Fruit fly (Drosophila melanogaster) whole organism, prepupa: ENCODE measurements around the gene EMC10.

ENCODE experiments used
- Blimp-1 ChIP-seq: fragments of 200-800 bp; sonication (Bioruptor generic); optimal IDR thresholded peaks from 3 replicates; lab custom pipeline; 2017; ENCODE audit warnings: missing biosample characterization, missing genetic modification characterization, mild to moderate bottlenecking, moderate library complexity, missing genetic modification reagents
- CG10669 ChIP-seq: fragments of 200-800 bp; sonication (Bioruptor generic); optimal IDR thresholded peaks from 3 replicates; lab custom pipeline; 2018; ENCODE audit warnings: missing biosample characterization, mild to moderate bottlenecking, missing genetic modification characterization, moderate library complexity
- CG11294 ChIP-seq: fragments of 200-800 bp; sonication (Bioruptor generic); IDR thresholded peaks from 2 replicates; pipeline ENCODE4 v1.3.6; 2022; ENCODE audit warnings: missing biosample characterization, missing genetic modification characterization
- CG11902 ChIP-seq: fragments of 200-800 bp; sonication (Bioruptor generic); optimal IDR thresholded peaks from 3 replicates; lab custom pipeline; 2016; ENCODE audit warnings: missing biosample characterization, missing genetic modification characterization
- CG15336 ChIP-seq: fragments of 200-800 bp; sonication (Bioruptor generic); IDR thresholded peaks from 2 replicates; pipeline ENCODE4 v1.3.6; 2022; ENCODE audit warnings: missing biosample characterization, missing genetic modification characterization
- CG1621 ChIP-seq: fragments of 200-800 bp; sonication (Bioruptor generic); optimal IDR thresholded peaks from 3 replicates; lab custom pipeline; 2018; ENCODE audit warnings: missing biosample characterization, mild to moderate bottlenecking, missing genetic modification characterization
- CG32006 ChIP-seq: fragments of 200-800 bp; sonication (Bioruptor generic); optimal IDR thresholded peaks from 3 replicates; lab custom pipeline; 2017; ENCODE audit warnings: missing biosample characterization, mild to moderate bottlenecking, missing genetic modification characterization
- CG3919 ChIP-seq: fragments of 200-800 bp; sonication (Bioruptor generic); optimal IDR thresholded peaks from 3 replicates; lab custom pipeline; 2016; ENCODE audit warnings: missing biosample characterization, missing genetic modification characterization
- CG4318 ChIP-seq: fragments of 200-800 bp; sonication (Bioruptor generic); optimal IDR thresholded peaks from 3 replicates; lab custom pipeline; 2017; ENCODE audit warnings: missing biosample characterization, mild to moderate bottlenecking, missing genetic modification characterization
- CG6163 ChIP-seq: fragments of 200-800 bp; sonication (Bioruptor generic); IDR thresholded peaks from 3 replicates; pipeline ENCODE4 v1.3.6; 2022; ENCODE audit warnings: missing biosample characterization, missing genetic modification characterization
- CG6276 ChIP-seq: fragments of 200-800 bp; sonication (Bioruptor generic); optimal IDR thresholded peaks from 2 replicates; lab custom pipeline; 2017; ENCODE audit warnings: missing biosample characterization, mild to moderate bottlenecking, missing genetic modification characterization
- CG6854 ChIP-seq: fragments of 200-800 bp; sonication (Bioruptor generic); optimal IDR thresholded peaks from 2 replicates; lab custom pipeline; 2017; ENCODE audit warnings: missing biosample characterization, mild to moderate bottlenecking, missing genetic modification characterization
- CG7368 ChIP-seq: fragments of 200-800 bp; sonication (Bioruptor generic); optimal IDR thresholded peaks from 3 replicates; lab custom pipeline; 2016; ENCODE audit warnings: missing biosample characterization, missing genetic modification characterization
- CG8119 ChIP-seq: fragments of 200-800 bp; sonication (Bioruptor generic); IDR thresholded peaks from 3 replicates; pipeline ENCODE4 v1.3.6; 2022; ENCODE audit warnings: missing biosample characterization, missing genetic modification characterization
- CG8319 ChIP-seq: fragments of 200-800 bp; sonication (Bioruptor generic); optimal IDR thresholded peaks from 3 replicates; lab custom pipeline; 2016; ENCODE audit warnings: missing biosample characterization, missing genetic modification characterization
- Eip75B ChIP-seq: fragments of 200-800 bp; sonication (Bioruptor generic); optimal IDR thresholded peaks from 3 replicates; lab custom pipeline; 2016; ENCODE audit warnings: missing biosample characterization, missing genetic modification characterization
- Eip78C ChIP-seq: fragments of 200-800 bp; sonication (Bioruptor generic); peaks from one replicate; lab custom pipeline; 2016; ENCODE audit warnings: missing biosample characterization, missing genetic modification characterization
- Ets96B ChIP-seq: fragments of 200-800 bp; optimal IDR thresholded peaks from 2 replicates; lab custom pipeline; 2019; ENCODE audit warnings: missing biosample characterization, mild to moderate bottlenecking, missing genetic modification characterization, moderate library complexity
- Gug ChIP-seq: fragments of 200-800 bp; sonication (Bioruptor generic); IDR thresholded peaks from 2 replicates; pipeline ENCODE4 v1.3.6; 2022; ENCODE audit warnings: missing biosample characterization, missing genetic modification characterization
- Lpt ChIP-seq: fragments of 200-800 bp; sonication (Bioruptor generic); optimal IDR thresholded peaks from 3 replicates; lab custom pipeline; 2016; ENCODE audit warnings: missing biosample characterization, missing genetic modification characterization
- Met ChIP-seq: fragments of 200-800 bp; sonication (Bioruptor generic); optimal IDR thresholded peaks from 3 replicates; lab custom pipeline; 2016; ENCODE audit warnings: missing biosample characterization, missing genetic modification characterization
- OdsH ChIP-seq: fragments of 200-800 bp; sonication (Bioruptor generic); optimal IDR thresholded peaks from 3 replicates; lab custom pipeline; 2016; ENCODE audit warnings: missing biosample characterization, missing genetic modification characterization
- Smox ChIP-seq: fragments of 200-800 bp; sonication (Bioruptor generic); optimal IDR thresholded peaks from 3 replicates; lab custom pipeline; 2016; ENCODE audit warnings: missing biosample characterization, missing genetic modification characterization
- Sox102F ChIP-seq: fragments of 200-800 bp; sonication (Bioruptor generic); optimal IDR thresholded peaks from 2 replicates; lab custom pipeline; 2016; ENCODE audit warnings: missing biosample characterization, mild to moderate bottlenecking, missing genetic modification characterization
- Sox14 ChIP-seq: fragments of 200-800 bp; sonication (Bioruptor generic); optimal IDR thresholded peaks from 3 replicates; lab custom pipeline; 2016; ENCODE audit warnings: missing biosample characterization, missing genetic modification characterization
- dac ChIP-seq: fragments of 200-800 bp; sonication (Bioruptor generic); optimal IDR thresholded peaks from 2 replicates; lab custom pipeline; 2017; ENCODE audit warnings: missing biosample characterization, mild to moderate bottlenecking, missing genetic modification characterization
- esn ChIP-seq: fragments of 200-800 bp; sonication (Bioruptor generic); optimal IDR thresholded peaks from 2 replicates; lab custom pipeline; 2016; ENCODE audit warnings: missing biosample characterization, mild to moderate bottlenecking, missing genetic modification characterization, moderate library complexity
- fkh ChIP-seq: fragments of 200-800 bp; sonication (Bioruptor generic); optimal IDR thresholded peaks from 3 replicates; lab custom pipeline; 2017; ENCODE audit warnings: missing biosample characterization, mild to moderate bottlenecking, missing genetic modification characterization, moderate library complexity
- net ChIP-seq: fragments of 200-800 bp; sonication (Bioruptor generic); optimal IDR thresholded peaks from 3 replicates; lab custom pipeline; 2016; ENCODE audit warnings: missing biosample characterization, missing genetic modification characterization
- pdm3 ChIP-seq: fragments of 200-800 bp; sonication (Bioruptor generic); optimal IDR thresholded peaks from 3 replicates; lab custom pipeline; 2016; ENCODE audit warnings: missing biosample characterization, missing genetic modification characterization
- spab ChIP-seq: fragments of 200-800 bp; sonication (Bioruptor generic); optimal IDR thresholded peaks from 2 replicates; lab custom pipeline; 2017; ENCODE audit warnings: missing biosample characterization, mild to moderate bottlenecking, missing genetic modification characterization, missing genetic modification reagents
- ss ChIP-seq, 2 experiments: fragments of 200-800 bp; sonication (Bioruptor generic); optimal IDR thresholded peaks; 2 replicates in 1 of 2; 3 replicates in 1 of 2; lab custom pipeline; 2017 to 2018; ENCODE audit warnings: mild to moderate bottlenecking in 2 of 2, missing biosample characterization in 2 of 2, missing genetic modification characterization in 2 of 2, moderate library complexity in 1 of 2
- svp ChIP-seq: fragments of 200-800 bp; sonication (Bioruptor generic); peaks from one replicate; lab custom pipeline; 2016; ENCODE audit warnings: missing biosample characterization, missing genetic modification characterization
- topi ChIP-seq: fragments of 200-800 bp; sonication (Bioruptor generic); optimal IDR thresholded peaks from 3 replicates; lab custom pipeline; 2016; ENCODE audit warnings: missing biosample characterization, missing genetic modification characterization

EMC10 gene

dm6 chr3L:21581984-21582383 lies 8.1 kb downstream of the EMC10 start (continued):
- TF ChIP-seq OdsH (GFP tag; lab: Kevin White, UChicago) (peak; percentile 38), net (GFP tag; lab: Kevin White, UChicago) (no peak), CG10669 (GFP tag; lab: Kevin White, UChicago) (peak; percentile 29), Ets96B (peak; percentile 28), CG6163 (GFP tag; lab: Robert Waterston, UW) (no peak), CG11902 (GFP tag; lab: Kevin White, UChicago) (no peak), CG1621 (no peak), CG6276 (GFP tag; lab: Kevin White, UChicago) (no peak), fkh (no peak), CG3919 (peak; percentile 2)
- TF ChIP-seq, all 60 proteins: peak for 23

- TF ChIP-seq CG4318 (GFP tag; lab: Kevin White, UChicago) (no peak), Smox (GFP tag; lab: Kevin White, UChicago) (no peak), ss (GFP tag; optimal IDR thresholded peaks at IDR 0.05; lab: Kevin White, UChicago) (peak; percentile 15 to 27), net (GFP tag; lab: Kevin White, UChicago) (no peak), Eip78C (GFP tag; lab: Kevin White, UChicago) (peak; percentile 28), Lpt (GFP tag; lab: Kevin White, UChicago) (no peak), CG7368 (no peak), CG8119 (no peak), CG10669 (GFP tag; lab: Kevin White, UChicago) (no peak), esn (no peak), CG6854 (GFP tag; lab: Kevin White, UChicago) (peak; percentile 37), CG15336 (GFP tag; lab: Robert Waterston, UW) (0 out of 2 replicates have a peak, but pooled peaks have one; percentile 25), CG3919 (no peak), CG11902 (GFP tag; lab: Kevin White, UChicago) (no peak), Gug (GFP tag; lab: Robert Waterston, UW) (no peak), pdm3 (GFP tag; lab: Kevin White, UChicago) (no peak), CG8319 (no peak)
Measured at dm6 chr3L:21584683-21585082, 10.8 kb downstream of the EMC10 start.

- TF ChIP-seq Eip78C (GFP tag; lab: Kevin White, UChicago) (peak; percentile 28), Sox102F (no peak)
Measured at dm6 chr3L:21585397-21585796, 11.5 kb downstream of the EMC10 start.

- TF ChIP-seq Smox (GFP tag; lab: Kevin White, UChicago) = no peak
- no peak for TF ChIP-seq net (GFP tag; lab: Kevin White, UChicago)
- no peak for TF ChIP-seq Lpt (GFP tag; lab: Kevin White, UChicago)
- TF ChIP-seq CG11294 (GFP tag; lab: Robert Waterston, UW) = no peak
- TF ChIP-seq CG6163 (GFP tag; lab: Robert Waterston, UW) = no peak
- no peak for TF ChIP-seq CG32006 (GFP tag; lab: Kevin White, UChicago)
- TF ChIP-seq topi (GFP tag; lab: Kevin White, UChicago) = no peak
- TF ChIP-seq spab (GFP tag; lab: Kevin White, UChicago) = no peak
- no peak for TF ChIP-seq Eip75B (GFP tag; lab: Kevin White, UChicago)
Measured at dm6 chr3L:21586528-21586927, 12.6 kb downstream of the EMC10 start, which contains the start of gene TfAP-2. Gene TfAP-2 (plus strand): TSS chr3L:21586828.

DNA sequence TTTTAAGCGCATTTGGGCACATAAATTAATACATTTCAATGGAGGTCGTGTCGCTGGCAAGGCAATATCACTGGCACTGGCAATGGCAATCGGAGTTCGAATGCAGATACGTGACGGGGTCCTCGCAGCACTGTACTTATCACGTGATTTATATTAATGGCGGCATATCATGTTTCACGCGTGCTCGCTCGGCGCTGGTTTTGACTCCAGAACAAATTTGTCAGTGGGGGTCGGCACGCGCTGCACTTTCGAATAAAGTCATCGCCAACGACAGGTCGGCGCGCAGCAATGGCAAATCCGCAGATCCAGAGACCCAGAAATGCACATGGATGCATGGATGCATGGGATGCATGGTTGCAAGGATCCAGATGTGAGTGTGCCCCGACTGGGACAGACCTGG lies 17.3 kb downstream of the EMC10 start:
- TF ChIP-seq dac (GFP tag; lab: Kevin White, UChicago) (no peak), svp (GFP tag; lab: Kevin White, UChicago) (peak; percentile 54), Met (no peak), Sox102F (no peak), Blimp-1 (no peak), ss (GFP tag; optimal IDR thresholded peaks at IDR 0.05; lab: Kevin White, UChicago) (peak in 1 of 2 experiments; percentile 53), CG3919 (no peak), esn (no peak), Sox14 (GFP tag; lab: Kevin White, UChicago) (no peak), OdsH (GFP tag; lab: Kevin White, UChicago) (no peak)
